Worm (Caenorhabditis elegans): Measurements from ENCODE around the gene ZK721.3.

ce11 chrX:8806070-8806799 is 21.9 kb downstream of the ZK721.3 start, which contains the start of gene R04E5.8:
- no peak for TF ChIP-seq ceh-13 (GFP tag; optimal IDR thresholded peaks at IDR 0.05)
- TF ChIP-seq hmg-4 (GFP tag; optimal IDR thresholded peaks at IDR 0.05): peak; percentile 33
- no peak for TF ChIP-seq ets-7 (tag; optimal IDR thresholded peaks at IDR 0.05)
- TF ChIP-seq sea-1 (GFP tag; conservative IDR thresholded peaks at IDR 0.05): no peak
- TF ChIP-seq flt-1 (GFP tag; IDR thresholded peaks at IDR 0.05): no peak
- TF ChIP-seq ama-1 (optimal IDR thresholded peaks at IDR 0.05): no peak
- no peak for TF ChIP-seq aly-1 (tag; optimal IDR thresholded peaks at IDR 0.05)
- no peak for TF ChIP-seq hmbx-1 (tag; optimal IDR thresholded peaks at IDR 0.05)
- TF ChIP-seq scrt-1 (GFP tag; IDR thresholded peaks at IDR 0.05): no peak
- TF ChIP-seq B0310.2 (tag; optimal IDR thresholded peaks at IDR 0.05): no peak
- no peak for TF ChIP-seq pes-1 (GFP tag; IDR thresholded peaks at IDR 0.05)
- TF ChIP-seq tra-4 (tag; optimal IDR thresholded peaks at IDR 0.05): no peak
- no peak for TF ChIP-seq hnd-1 (tag; optimal IDR thresholded peaks at IDR 0.05)
